Fruit fly (Drosophila melanogaster) whole organism, embryonic: ENCODE results near the gene CG14431.

Experiments
- CG13296 ChIP-seq: fragments of 200-800 bp; sonication (Bioruptor generic); optimal IDR thresholded peaks from 3 replicates; lab custom pipeline; 2018; ENCODE audit warnings: missing biosample characterization, mild to moderate bottlenecking, missing genetic modification characterization
- CG31441 ChIP-seq: fragments of 200-800 bp; sonication (Bioruptor generic); IDR thresholded peaks from 2 replicates; pipeline ENCODE4 v1.3.6; 2022; ENCODE audit warnings: missing biosample characterization, missing genetic modification characterization
- CG34224 ChIP-seq: fragments of 200-800 bp; sonication (Bioruptor generic); IDR thresholded peaks from 3 replicates; pipeline ENCODE4 v1.3.6; 2022; ENCODE audit warnings: missing biosample characterization, missing genetic modification characterization; ENCODE audit not compliant: partially characterized antibody
- TFAM ChIP-seq: fragments of 200-800 bp; sonication (Bioruptor generic); optimal IDR thresholded peaks from 2 replicates; lab custom pipeline; 2017; ENCODE audit warnings: missing biosample characterization, missing genetic modification characterization, inconsistent platforms
- chinmo ChIP-seq: fragments of 200-800 bp; sonication (Bioruptor generic); IDR thresholded peaks from 4 replicates; pipeline ENCODE4 v1.3.6; 2022; ENCODE audit warnings: missing biosample characterization, missing genetic modification characterization; ENCODE audit not compliant: partially characterized antibody
- sens-2 ChIP-seq: fragments of 200-800 bp; sonication (Bioruptor generic); IDR thresholded peaks from 2 replicates; pipeline ENCODE4 v1.3.6; 2022; ENCODE audit warnings: missing biosample characterization, missing genetic modification characterization
- usp ChIP-seq: fragments of >200 bp; optimal IDR thresholded peaks from 2 replicates; lab custom pipeline; 2017; ENCODE audit warnings: missing biosample characterization, missing genetic modification characterization

DNA sequence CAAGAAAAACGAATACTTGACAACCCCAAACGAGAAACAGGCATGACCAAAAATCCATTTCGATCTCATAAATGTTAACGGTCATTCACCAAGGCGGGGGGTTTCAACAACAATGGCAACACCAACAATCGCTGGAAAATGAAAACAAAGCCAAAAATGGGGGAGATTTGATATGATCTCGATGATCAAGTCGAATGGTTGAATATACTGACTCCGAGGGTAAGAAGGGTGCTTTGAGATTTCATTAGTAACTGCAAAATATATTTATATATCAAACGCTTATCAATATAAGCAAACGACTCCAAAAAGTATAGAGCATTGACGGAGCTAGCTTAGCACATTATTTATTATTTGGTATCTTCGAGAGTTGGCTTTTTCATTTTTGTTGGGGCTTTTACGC, 82.0 kb downstream of the CG14431 start:
- no peak for TF ChIP-seq CG13296 (GFP tag; lab: Kevin White, UChicago)
- TF ChIP-seq chinmo: no peak
- TF ChIP-seq usp (GFP tag; lab: Kevin White, UChicago): no peak
- TF ChIP-seq CG34224 (GFP tag; lab: Robert Waterston, UW): no peak
- TF ChIP-seq TFAM: no peak
- TF ChIP-seq CG31441 (GFP tag; lab: Robert Waterston, UW): no peak
- no peak for TF ChIP-seq sens-2 (GFP tag; lab: Robert Waterston, UW)
